Worm (Caenorhabditis elegans) whole organism, L2 larva: ENCODE data around the gene nstp-9.

ENCODE experiments used
- C34F6.9 ChIP-seq: fragments of 150-350 bp; optimal IDR thresholded peaks from 2 replicates; lab custom pipeline; 2014; ENCODE audit warnings: missing biosample characterization, missing genetic modification characterization
- F13H6.1 ChIP-seq: sonication (generic microtip); optimal IDR thresholded peaks from 2 replicates; lab custom pipeline; 2016; ENCODE audit warnings: missing genetic modification characterization, missing compliant biosample characterization
- R02D3.7 ChIP-seq: fragments of 150-350 bp; optimal IDR thresholded peaks from 2 replicates; lab custom pipeline; 2014; ENCODE audit warnings: missing biosample characterization, missing genetic modification characterization
- ama-1 ChIP-seq: fragments of 150-350 bp; optimal IDR thresholded peaks from 2 replicates; lab custom pipeline; 2018; ENCODE audit warnings: inconsistent platforms
- blmp-1 ChIP-seq: sonication (generic microtip); optimal IDR thresholded peaks from 2 replicates; lab custom pipeline; 2017; ENCODE audit warnings: missing genetic modification characterization, mild to moderate bottlenecking, missing compliant biosample characterization, antibody characterized with exemption, moderate library complexity; ENCODE audit not compliant: insufficient read depth
- ceh-16 ChIP-seq: fragments of 150-350 bp; optimal IDR thresholded peaks from 2 replicates; lab custom pipeline; 2014; ENCODE audit warnings: missing biosample characterization, missing genetic modification characterization
- elt-1 ChIP-seq: fragments of 150-350 bp; optimal IDR thresholded peaks from 2 replicates; lab custom pipeline; 2014; ENCODE audit warnings: missing biosample characterization, missing genetic modification characterization
- elt-3 ChIP-seq: sonication (generic microtip); optimal IDR thresholded peaks from 2 replicates; lab custom pipeline; 2017; ENCODE audit warnings: missing biosample characterization, missing genetic modification characterization
- fos-1 ChIP-seq: fragments of 150-350 bp; optimal IDR thresholded peaks from 2 replicates; lab custom pipeline; 2014; ENCODE audit warnings: missing biosample characterization, missing genetic modification characterization
- gmeb-1 ChIP-seq: fragments of 150-350 bp; optimal IDR thresholded peaks from 2 replicates; lab custom pipeline; 2014; ENCODE audit warnings: missing biosample characterization, missing genetic modification characterization
- lsy-2 ChIP-seq, 2 experiments: fragments of 150-350 bp in 1 of 2; sonication (generic microtip) in 1 of 2; optimal IDR thresholded peaks; 2 replicates each; lab custom pipeline; 2014 to 2017; ENCODE audit warnings: missing biosample characterization in 2 of 2, missing genetic modification characterization in 2 of 2
- mab-5 ChIP-seq: fragments of 150-350 bp; optimal IDR thresholded peaks from 2 replicates; lab custom pipeline; 2014; ENCODE audit warnings: missing biosample characterization, missing genetic modification characterization
- mdl-1 ChIP-seq, 2 experiments: fragments of 150-350 bp in 1 of 2; sonication (generic microtip) in 1 of 2; optimal IDR thresholded peaks; 2 replicates each; lab custom pipeline; 2017; ENCODE audit warnings: missing biosample characterization in 2 of 2, missing genetic modification characterization in 2 of 2
- nhr-10 ChIP-seq: sonication (generic microtip); optimal IDR thresholded peaks from 2 replicates; lab custom pipeline; 2017; ENCODE audit warnings: missing biosample characterization, missing genetic modification characterization
- nhr-11 ChIP-seq: fragments of 150-350 bp; optimal IDR thresholded peaks from 2 replicates; lab custom pipeline; 2014; ENCODE audit warnings: missing biosample characterization, missing genetic modification characterization
- nhr-12 ChIP-seq: fragments of 150-350 bp; optimal IDR thresholded peaks from 2 replicates; lab custom pipeline; 2014; ENCODE audit warnings: missing biosample characterization, missing genetic modification characterization
- nhr-237 ChIP-seq: fragments of 150-350 bp; optimal IDR thresholded peaks from 2 replicates; lab custom pipeline; 2014; ENCODE audit warnings: missing biosample characterization, missing genetic modification characterization
- nhr-25 ChIP-seq: fragments of 150-350 bp; sonication (generic microtip); optimal IDR thresholded peaks from 3 replicates; lab custom pipeline; 2014; ENCODE audit warnings: missing biosample characterization, missing genetic modification characterization
- nhr-6 ChIP-seq: fragments of 150-350 bp; optimal IDR thresholded peaks from 2 replicates; lab custom pipeline; 2014; ENCODE audit warnings: missing biosample characterization, missing genetic modification characterization
- nhr-77 ChIP-seq: fragments of 150-350 bp; optimal IDR thresholded peaks from 2 replicates; lab custom pipeline; 2014; ENCODE audit warnings: missing biosample characterization, missing genetic modification characterization
- peb-1 ChIP-seq: fragments of 150-350 bp; optimal IDR thresholded peaks from 2 replicates; lab custom pipeline; 2014; ENCODE audit warnings: missing biosample characterization, missing genetic modification characterization
- sem-4 ChIP-seq: fragments of 150-350 bp; optimal IDR thresholded peaks from 2 replicates; lab custom pipeline; 2014; ENCODE audit warnings: missing biosample characterization, missing genetic modification reagents, missing genetic modification characterization
- skn-1 ChIP-seq: sonication (generic microtip); optimal IDR thresholded peaks from 2 replicates; lab custom pipeline; 2017; ENCODE audit warnings: missing biosample characterization, missing genetic modification characterization
- sma-3 ChIP-seq: sonication (generic microtip); optimal IDR thresholded peaks from 2 replicates; lab custom pipeline; 2016; ENCODE audit warnings: missing genetic modification reagents, missing genetic modification characterization, missing compliant biosample characterization
- sma-9 ChIP-seq, 2 experiments: fragments of 150-350 bp in 1 of 2; sonication (generic microtip) in 1 of 2; optimal IDR thresholded peaks; 2 replicates each; lab custom pipeline; 2014 to 2016; ENCODE audit warnings: missing genetic modification characterization in 2 of 2, mild to moderate bottlenecking in 1 of 2, missing biosample characterization in 1 of 2, missing compliant biosample characterization in 1 of 2, missing genetic modification reagents in 1 of 2, moderate library complexity in 1 of 2
- snpc-4 ChIP-seq: fragments of 150-350 bp; optimal IDR thresholded peaks from 2 replicates; lab custom pipeline; 2014; ENCODE audit warnings: missing biosample characterization, missing genetic modification characterization
- unc-39 ChIP-seq: fragments of 150-350 bp; optimal IDR thresholded peaks from 2 replicates; lab custom pipeline; 2014; ENCODE audit warnings: missing biosample characterization, missing genetic modification characterization
- unc-55 ChIP-seq: fragments of 150-350 bp; sonication (generic microtip); optimal IDR thresholded peaks from 3 replicates; lab custom pipeline; 2014; ENCODE audit warnings: missing biosample characterization, missing genetic modification reagents, missing genetic modification characterization
- unc-62 ChIP-seq: fragments of 150-350 bp; optimal IDR thresholded peaks from 2 replicates; lab custom pipeline; 2014; ENCODE audit warnings: missing biosample characterization, missing genetic modification reagents, missing genetic modification characterization
- zag-1 ChIP-seq: fragments of 150-350 bp; optimal IDR thresholded peaks from 2 replicates; lab custom pipeline; 2014; ENCODE audit warnings: missing biosample characterization, missing genetic modification characterization
- ztf-11 ChIP-seq: sonication (generic microtip); optimal IDR thresholded peaks from 2 replicates; lab custom pipeline; 2017; ENCODE audit warnings: missing biosample characterization, missing genetic modification characterization

nstp-9 gene

ce11 chrX:10963453-10964046, 44.0 kb upstream of the nstp-9 start, which contains the start of gene nas-10 (continued):
- TF ChIP-seq nhr-237 (tag; lab: Kevin White, UChicago) (no peak), ceh-16 (tag; lab: Kevin White, UChicago) (no peak), nhr-11 (tag; lab: Kevin White, UChicago) (no peak), nhr-10 (tag; lab: Kevin White, UChicago) (no peak), blmp-1 (tag; lab: Kevin White, UChicago) (peak; percentile 1), C34F6.9 (tag; lab: Kevin White, UChicago) (no peak), mdl-1 (tag; optimal IDR thresholded peaks at IDR 0.05; lab: Kevin White, UChicago) (peak in 1 of 2 experiments; percentile 4), nhr-6 (tag; lab: Kevin White, UChicago) (no peak), sem-4 (no peak), unc-55 (GFP tag; lab: Kevin White, UChicago) (peak; percentile 29), mab-5 (tag; lab: Kevin White, UChicago) (no peak), zag-1 (tag; lab: Kevin White, UChicago) (peak; percentile 19), sma-9 (GFP tag; optimal IDR thresholded peaks at IDR 0.05; lab: Kevin White, UChicago) (peak; percentile 75), sma-9 (tag; optimal IDR thresholded peaks at IDR 0.05; lab: Kevin White, UChicago) (no peak), elt-3 (tag; lab: Kevin White, UChicago) (no peak), nhr-77 (tag; lab: Kevin White, UChicago) (no peak)
- TF ChIP-seq, all 48 proteins: peak for 15

- no peak for TF ChIP-seq nhr-77 (tag; lab: Kevin White, UChicago)
- no peak for TF ChIP-seq ceh-16 (tag; lab: Kevin White, UChicago)
- no peak for TF ChIP-seq lsy-2 (tag; optimal IDR thresholded peaks at IDR 0.05; lab: Kevin White, UChicago)
- TF ChIP-seq sma-3 (GFP tag; lab: Kevin White, UChicago): no peak
- TF ChIP-seq peb-1 (tag; lab: Kevin White, UChicago): no peak
- TF ChIP-seq nhr-6 (tag; lab: Kevin White, UChicago): no peak
- no peak for TF ChIP-seq nhr-10 (tag; lab: Kevin White, UChicago)
- no peak for TF ChIP-seq unc-39
- no peak for TF ChIP-seq unc-62 (GFP tag; lab: Kevin White, UChicago)
These were observed 42.2 kb upstream of the nstp-9 start for ce11 chrX:10961724-10962123.

- no peak for TF ChIP-seq skn-1 (tag; lab: Kevin White, UChicago)
These were observed 39.6 kb upstream of the nstp-9 start, which contains the start of gene K09C8.2 for ce11 chrX:10959136-10959535. Gene K09C8.2, plus strand, starts transcription at chrX:10959436.

ce11 chrX:10958427-10958826, 38.9 kb upstream of the nstp-9 start, which contains the start of gene nlp-19:
Gene nlp-19, plus strand, starts transcription at chrX:10958727.
- TF ChIP-seq nhr-25 (tag; lab: Kevin White, UChicago) (no peak), elt-1 (no peak), nhr-237 (tag; lab: Kevin White, UChicago) (no peak), R02D3.7 (tag; lab: Kevin White, UChicago) (no peak), F13H6.1 (tag; lab: Kevin White, UChicago) (no peak), nhr-77 (tag; lab: Kevin White, UChicago) (no peak), snpc-4 (tag; lab: Kevin White, UChicago) (no peak), unc-39 (no peak), ztf-11 (tag; lab: Kevin White, UChicago) (no peak), nhr-12 (no peak), gmeb-1 (tag; lab: Kevin White, UChicago) (no peak), ama-1 (lab: Kevin White, UChicago) (no peak), ceh-16 (tag; lab: Kevin White, UChicago) (no peak), nhr-11 (tag; lab: Kevin White, UChicago) (no peak), nhr-10 (tag; lab: Kevin White, UChicago) (no peak)

- TF ChIP-seq fos-1 (tag; lab: Kevin White, UChicago) (peak; percentile 22), peb-1 (tag; lab: Kevin White, UChicago) (no peak)
These were observed 37.6 kb upstream of the nstp-9 start for ce11 chrX:10956972-10957678.
